Worm (Caenorhabditis elegans) whole organism, L2 larva: ENCODE results near the gene pho-8.

ENCODE experiments used
- C34F6.9 ChIP-seq: fragments of 150-350 bp; optimal IDR thresholded peaks from 2 replicates; lab custom pipeline; 2014; ENCODE audit warnings: missing biosample characterization, missing genetic modification characterization
- F13H6.1 ChIP-seq: sonication (generic microtip); optimal IDR thresholded peaks from 2 replicates; lab custom pipeline; 2016; ENCODE audit warnings: missing genetic modification characterization, missing compliant biosample characterization
- R02D3.7 ChIP-seq: fragments of 150-350 bp; optimal IDR thresholded peaks from 2 replicates; lab custom pipeline; 2014; ENCODE audit warnings: missing biosample characterization, missing genetic modification characterization
- Y55F3AM.14 ChIP-seq: fragments of 200-800 bp; sonication (Bioruptor generic); optimal IDR thresholded peaks from 2 replicates; lab custom pipeline; 2018; ENCODE audit warnings: mild to moderate bottlenecking, missing genetic modification characterization, missing compliant biosample characterization
- ZK546.5 ChIP-seq: sonication (generic microtip); optimal IDR thresholded peaks from 2 replicates; lab custom pipeline; 2017; ENCODE audit warnings: missing biosample characterization, missing genetic modification characterization
- alr-1 ChIP-seq: fragments of 150-350 bp; optimal IDR thresholded peaks from 2 replicates; lab custom pipeline; 2014; ENCODE audit warnings: missing biosample characterization, missing genetic modification characterization
- aly-2 ChIP-seq: fragments of 150-350 bp; optimal IDR thresholded peaks from 2 replicates; lab custom pipeline; 2014; ENCODE audit warnings: missing biosample characterization, missing genetic modification characterization
- ama-1 ChIP-seq: fragments of 150-350 bp; optimal IDR thresholded peaks from 2 replicates; lab custom pipeline; 2018; ENCODE audit warnings: inconsistent platforms
- blmp-1 ChIP-seq: sonication (generic microtip); optimal IDR thresholded peaks from 2 replicates; lab custom pipeline; 2017; ENCODE audit warnings: missing genetic modification characterization, mild to moderate bottlenecking, missing compliant biosample characterization, antibody characterized with exemption, moderate library complexity; ENCODE audit not compliant: insufficient read depth
- ceh-16 ChIP-seq: fragments of 150-350 bp; optimal IDR thresholded peaks from 2 replicates; lab custom pipeline; 2014; ENCODE audit warnings: missing biosample characterization, missing genetic modification characterization
- ceh-82 ChIP-seq: fragments of 150-350 bp; optimal IDR thresholded peaks from 2 replicates; lab custom pipeline; 2014; ENCODE audit warnings: missing biosample characterization, missing genetic modification characterization
- crh-2 ChIP-seq: sonication (generic microtip); optimal IDR thresholded peaks from 2 replicates; lab custom pipeline; 2017; ENCODE audit warnings: missing biosample characterization, missing genetic modification characterization
- dmd-4 ChIP-seq: sonication (generic microtip); optimal IDR thresholded peaks from 2 replicates; lab custom pipeline; 2017; ENCODE audit warnings: missing biosample characterization, missing genetic modification characterization
- egl-27 ChIP-seq: sonication (generic microtip); optimal IDR thresholded peaks from 3 replicates; lab custom pipeline; 2017; ENCODE audit warnings: missing biosample characterization, missing genetic modification reagents, missing genetic modification characterization
- elt-1 ChIP-seq: fragments of 150-350 bp; optimal IDR thresholded peaks from 2 replicates; lab custom pipeline; 2014; ENCODE audit warnings: missing biosample characterization, missing genetic modification characterization
- elt-3 ChIP-seq: sonication (generic microtip); optimal IDR thresholded peaks from 2 replicates; lab custom pipeline; 2017; ENCODE audit warnings: missing biosample characterization, missing genetic modification characterization
- fos-1 ChIP-seq: fragments of 150-350 bp; optimal IDR thresholded peaks from 2 replicates; lab custom pipeline; 2014; ENCODE audit warnings: missing biosample characterization, missing genetic modification characterization
- gmeb-1 ChIP-seq: fragments of 150-350 bp; optimal IDR thresholded peaks from 2 replicates; lab custom pipeline; 2014; ENCODE audit warnings: missing biosample characterization, missing genetic modification characterization
- lin-11 ChIP-seq: fragments of 150-350 bp; sonication (generic microtip); optimal IDR thresholded peaks from 2 replicates; lab custom pipeline; 2014; ENCODE audit warnings: missing biosample characterization, missing genetic modification characterization, inconsistent platforms, mixed read lengths
- lin-13 ChIP-seq: fragments of 150-350 bp; optimal IDR thresholded peaks from 2 replicates; lab custom pipeline; 2014; ENCODE audit warnings: missing biosample characterization, missing genetic modification reagents, missing genetic modification characterization
- lin-39 ChIP-seq: fragments of 150-350 bp; optimal IDR thresholded peaks from 2 replicates; lab custom pipeline; 2014; ENCODE audit warnings: missing biosample characterization, missing genetic modification reagents, missing genetic modification characterization
- lsy-2 ChIP-seq, 2 experiments: fragments of 150-350 bp in 1 of 2; sonication (generic microtip) in 1 of 2; optimal IDR thresholded peaks; 2 replicates each; lab custom pipeline; 2014 to 2017; ENCODE audit warnings: missing biosample characterization in 2 of 2, missing genetic modification characterization in 2 of 2
- mab-5 ChIP-seq: fragments of 150-350 bp; optimal IDR thresholded peaks from 2 replicates; lab custom pipeline; 2014; ENCODE audit warnings: missing biosample characterization, missing genetic modification characterization
- mbf-1 ChIP-seq: sonication (generic microtip); optimal IDR thresholded peaks from 2 replicates; lab custom pipeline; 2017; ENCODE audit warnings: missing biosample characterization, missing genetic modification characterization
- mdl-1 ChIP-seq, 2 experiments: fragments of 150-350 bp in 1 of 2; sonication (generic microtip) in 1 of 2; optimal IDR thresholded peaks; 2 replicates each; lab custom pipeline; 2017; ENCODE audit warnings: missing biosample characterization in 2 of 2, missing genetic modification characterization in 2 of 2
- nhr-10 ChIP-seq: sonication (generic microtip); optimal IDR thresholded peaks from 2 replicates; lab custom pipeline; 2017; ENCODE audit warnings: missing biosample characterization, missing genetic modification characterization
- nhr-11 ChIP-seq: fragments of 150-350 bp; optimal IDR thresholded peaks from 2 replicates; lab custom pipeline; 2014; ENCODE audit warnings: missing biosample characterization, missing genetic modification characterization
- nhr-12 ChIP-seq: fragments of 150-350 bp; optimal IDR thresholded peaks from 2 replicates; lab custom pipeline; 2014; ENCODE audit warnings: missing biosample characterization, missing genetic modification characterization
- nhr-129 ChIP-seq: fragments of 150-350 bp; optimal IDR thresholded peaks from 2 replicates; lab custom pipeline; 2014; ENCODE audit warnings: missing biosample characterization, missing genetic modification characterization
- nhr-21 ChIP-seq: fragments of 150-350 bp; optimal IDR thresholded peaks from 2 replicates; lab custom pipeline; 2014; ENCODE audit warnings: missing biosample characterization, missing genetic modification characterization
- nhr-23 ChIP-seq: fragments of 150-350 bp; optimal IDR thresholded peaks from 2 replicates; lab custom pipeline; 2014; ENCODE audit warnings: missing biosample characterization, missing genetic modification reagents, missing genetic modification characterization
- nhr-237 ChIP-seq: fragments of 150-350 bp; optimal IDR thresholded peaks from 2 replicates; lab custom pipeline; 2014; ENCODE audit warnings: missing biosample characterization, missing genetic modification characterization
- nhr-25 ChIP-seq: fragments of 150-350 bp; sonication (generic microtip); optimal IDR thresholded peaks from 3 replicates; lab custom pipeline; 2014; ENCODE audit warnings: missing biosample characterization, missing genetic modification characterization
- nhr-6 ChIP-seq: fragments of 150-350 bp; optimal IDR thresholded peaks from 2 replicates; lab custom pipeline; 2014; ENCODE audit warnings: missing biosample characterization, missing genetic modification characterization
- nhr-77 ChIP-seq: fragments of 150-350 bp; optimal IDR thresholded peaks from 2 replicates; lab custom pipeline; 2014; ENCODE audit warnings: missing biosample characterization, missing genetic modification characterization
- peb-1 ChIP-seq: fragments of 150-350 bp; optimal IDR thresholded peaks from 2 replicates; lab custom pipeline; 2014; ENCODE audit warnings: missing biosample characterization, missing genetic modification characterization
- sem-4 ChIP-seq: fragments of 150-350 bp; optimal IDR thresholded peaks from 2 replicates; lab custom pipeline; 2014; ENCODE audit warnings: missing biosample characterization, missing genetic modification reagents, missing genetic modification characterization
- skn-1 ChIP-seq: sonication (generic microtip); optimal IDR thresholded peaks from 2 replicates; lab custom pipeline; 2017; ENCODE audit warnings: missing biosample characterization, missing genetic modification characterization
- sma-3 ChIP-seq: sonication (generic microtip); optimal IDR thresholded peaks from 2 replicates; lab custom pipeline; 2016; ENCODE audit warnings: missing genetic modification reagents, missing genetic modification characterization, missing compliant biosample characterization
- sma-9 ChIP-seq, 2 experiments: fragments of 150-350 bp in 1 of 2; sonication (generic microtip) in 1 of 2; optimal IDR thresholded peaks; 2 replicates each; lab custom pipeline; 2014 to 2016; ENCODE audit warnings: missing genetic modification characterization in 2 of 2, mild to moderate bottlenecking in 1 of 2, missing biosample characterization in 1 of 2, missing compliant biosample characterization in 1 of 2, missing genetic modification reagents in 1 of 2, moderate library complexity in 1 of 2
- snpc-4 ChIP-seq: fragments of 150-350 bp; optimal IDR thresholded peaks from 2 replicates; lab custom pipeline; 2014; ENCODE audit warnings: missing biosample characterization, missing genetic modification characterization
- unc-39 ChIP-seq: fragments of 150-350 bp; optimal IDR thresholded peaks from 2 replicates; lab custom pipeline; 2014; ENCODE audit warnings: missing biosample characterization, missing genetic modification characterization
- unc-55 ChIP-seq: fragments of 150-350 bp; sonication (generic microtip); optimal IDR thresholded peaks from 3 replicates; lab custom pipeline; 2014; ENCODE audit warnings: missing biosample characterization, missing genetic modification reagents, missing genetic modification characterization
- unc-62 ChIP-seq: fragments of 150-350 bp; optimal IDR thresholded peaks from 2 replicates; lab custom pipeline; 2014; ENCODE audit warnings: missing biosample characterization, missing genetic modification reagents, missing genetic modification characterization
- zag-1 ChIP-seq: fragments of 150-350 bp; optimal IDR thresholded peaks from 2 replicates; lab custom pipeline; 2014; ENCODE audit warnings: missing biosample characterization, missing genetic modification characterization
- ztf-1 ChIP-seq: fragments of 200-800 bp; sonication (Bioruptor generic); conservative IDR thresholded peaks from 2 replicates; pipeline ENCODE4 v1.3.6; 2022; ENCODE audit warnings: missing genetic modification characterization, missing compliant biosample characterization
- ztf-11 ChIP-seq: sonication (generic microtip); optimal IDR thresholded peaks from 2 replicates; lab custom pipeline; 2017; ENCODE audit warnings: missing biosample characterization, missing genetic modification characterization
- ztf-4 ChIP-seq: fragments of 150-350 bp; optimal IDR thresholded peaks from 2 replicates; lab custom pipeline; 2014; ENCODE audit warnings: missing biosample characterization, missing genetic modification characterization

pho-8 gene

DNA sequence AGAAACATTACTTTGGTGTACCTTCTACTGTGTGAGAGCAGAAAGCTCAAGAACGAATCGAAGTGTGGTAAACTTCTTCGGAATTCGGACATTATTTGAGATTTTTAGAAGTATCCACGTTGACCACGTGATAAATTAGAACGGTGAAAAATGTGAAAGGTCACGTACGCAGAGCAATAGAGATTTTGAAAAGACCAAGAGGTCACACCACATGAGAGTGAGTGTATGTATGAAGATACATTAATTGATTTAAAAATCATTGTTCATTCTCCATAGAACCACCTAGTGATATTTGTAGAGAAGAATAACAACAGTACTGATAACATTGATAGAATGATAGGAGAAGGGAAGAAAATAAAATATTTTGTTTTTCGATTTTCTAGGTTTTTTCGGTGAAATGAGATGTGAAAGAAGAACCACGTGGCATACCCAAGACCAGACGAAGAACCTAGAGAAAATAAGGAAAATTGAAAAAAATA is 10.9 kb upstream of the pho-8 start, which contains the start of gene pyc-1 (continued):
- no peak for TF ChIP-seq nhr-237 (tag; lab: Kevin White, UChicago)
- peak in 1 of 2 experiments; percentile 62 for TF ChIP-seq lsy-2 (tag; optimal IDR thresholded peaks at IDR 0.05; lab: Kevin White, UChicago)
- TF ChIP-seq lin-11 (tag; lab: Kevin White, UChicago), result no peak
- TF ChIP-seq ceh-16 (tag; lab: Kevin White, UChicago), result no peak
- TF ChIP-seq blmp-1 (tag; lab: Kevin White, UChicago), result no peak

DNA sequence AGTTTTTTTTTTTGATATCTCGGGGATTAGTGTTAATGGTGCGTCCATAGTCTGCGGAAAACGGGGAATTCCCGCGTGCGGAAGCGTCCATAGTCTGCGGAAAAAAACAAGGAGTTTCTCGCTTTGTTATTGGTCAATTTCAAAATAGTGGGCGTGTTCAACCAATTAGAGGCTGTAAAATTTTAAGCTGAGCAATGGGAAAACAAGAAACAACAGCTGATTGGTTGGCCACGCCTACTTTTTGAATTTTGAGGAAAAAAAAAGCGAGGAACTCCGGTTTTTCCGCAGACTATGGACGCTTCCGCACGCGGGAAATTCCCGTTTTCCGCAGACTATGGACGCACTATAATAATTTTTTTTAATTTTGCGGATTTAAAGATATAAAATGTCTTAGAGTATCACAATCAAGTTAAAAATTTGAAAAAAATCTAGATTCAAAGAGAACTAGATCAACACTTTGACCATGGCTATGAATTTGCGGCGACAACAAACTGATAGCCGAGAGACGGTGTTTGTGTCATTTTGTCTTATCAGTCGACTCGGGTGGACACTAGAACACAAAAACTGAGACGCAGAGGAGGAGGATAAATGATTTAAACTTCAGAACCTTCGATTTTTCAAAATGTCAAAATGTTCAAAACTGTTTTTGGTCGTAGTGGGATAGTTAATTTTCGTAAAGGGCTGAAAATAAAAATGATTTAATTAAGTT is 10.1 kb upstream of the pho-8 start:
- peak; percentile 54 for TF ChIP-seq fos-1 (tag; lab: Kevin White, UChicago)
- TF ChIP-seq ama-1 (lab: Kevin White, UChicago), result peak; percentile 6

DNA sequence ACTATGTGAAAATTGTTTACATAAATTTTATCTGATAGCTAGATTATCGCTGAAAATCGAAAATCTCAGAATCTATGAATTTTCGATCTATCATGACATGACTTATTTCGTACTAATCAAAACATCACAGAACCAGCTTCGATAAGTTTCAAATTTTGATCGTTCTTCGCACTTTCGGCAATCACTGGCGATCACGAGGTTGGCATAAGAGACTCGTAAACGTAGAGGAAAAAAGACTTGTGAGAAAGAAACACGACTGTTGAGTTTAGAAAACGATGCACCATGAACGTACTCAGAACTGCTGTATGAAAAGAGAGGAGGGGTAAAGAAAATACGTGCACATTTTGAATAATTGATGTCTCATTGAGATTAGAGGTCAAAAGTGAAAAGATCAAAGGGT is 9.4 kb upstream of the pho-8 start:
- no peak for TF ChIP-seq ceh-82 (tag; lab: Kevin White, UChicago)
- peak; percentile 78 for TF ChIP-seq ztf-4
- TF ChIP-seq mbf-1, result no peak
- no peak for TF ChIP-seq elt-1 (tag; lab: Kevin White, UChicago)
- peak; percentile 39 for TF ChIP-seq unc-62 (GFP tag; lab: Kevin White, UChicago)
- no peak for TF ChIP-seq nhr-237 (tag; lab: Kevin White, UChicago)
- peak; percentile 84 for TF ChIP-seq sma-3 (GFP tag; lab: Kevin White, UChicago)
- TF ChIP-seq fos-1 (tag; lab: Kevin White, UChicago), result peak; percentile 84
- TF ChIP-seq aly-2 (tag; lab: Kevin White, UChicago), result no peak
- no peak for TF ChIP-seq lin-11 (tag; lab: Kevin White, UChicago)
- TF ChIP-seq Y55F3AM.14, result no peak
- peak; percentile 45 for TF ChIP-seq ama-1 (lab: Kevin White, UChicago)
- TF ChIP-seq mab-5 (tag; lab: Kevin White, UChicago), result peak; percentile 37
- no peak for TF ChIP-seq nhr-11
- TF ChIP-seq nhr-21 (tag; lab: Kevin White, UChicago), result peak; percentile 90
- TF ChIP-seq mdl-1 (tag; optimal IDR thresholded peaks at IDR 0.05; lab: Kevin White, UChicago), result peak; percentile 31 to 41
- peak; percentile 91 for TF ChIP-seq nhr-25 (tag; lab: Kevin White, UChicago)
- no peak for TF ChIP-seq ceh-16 (tag; lab: Kevin White, UChicago)
- TF ChIP-seq nhr-6 (tag; lab: Kevin White, UChicago), result peak; percentile 86
- TF ChIP-seq F13H6.1, result peak; percentile 93
- TF ChIP-seq zag-1, result no peak
- TF ChIP-seq unc-39 (tag; lab: Kevin White, UChicago), result no peak
- TF ChIP-seq alr-1, result no peak
- TF ChIP-seq blmp-1 (tag; lab: Kevin White, UChicago), result peak; percentile 83
- no peak for TF ChIP-seq nhr-77
- TF ChIP-seq ztf-11, result no peak
- no peak for TF ChIP-seq R02D3.7 (tag; lab: Kevin White, UChicago)
- no peak for TF ChIP-seq ztf-1 (GFP tag; lab: Robert Waterston, UW)
- TF ChIP-seq gmeb-1 (tag; lab: Kevin White, UChicago), result peak; percentile 81
- TF ChIP-seq egl-27, result peak; percentile 27
- no peak for TF ChIP-seq snpc-4 (tag; lab: Kevin White, UChicago)
- peak; percentile 77 for TF ChIP-seq C34F6.9 (tag; lab: Kevin White, UChicago)
- TF ChIP-seq nhr-23 (tag; lab: Kevin White, UChicago), result no peak
- TF ChIP-seq sma-9 (GFP tag; optimal IDR thresholded peaks at IDR 0.05; lab: Kevin White, UChicago), result peak; percentile 96
- TF ChIP-seq sma-9 (tag; optimal IDR thresholded peaks at IDR 0.05; lab: Kevin White, UChicago), result no peak
- peak; percentile 55 for TF ChIP-seq sem-4 (tag; lab: Kevin White, UChicago)
- no peak for TF ChIP-seq peb-1 (tag; lab: Kevin White, UChicago)
- peak in 1 of 2 experiments; percentile 79 for TF ChIP-seq lsy-2 (tag; optimal IDR thresholded peaks at IDR 0.05; lab: Kevin White, UChicago)
- TF ChIP-seq ZK546.5 (tag; lab: Kevin White, UChicago), result no peak
- no peak for TF ChIP-seq nhr-12 (tag; lab: Kevin White, UChicago)
- peak; percentile 30 for TF ChIP-seq nhr-10 (tag; lab: Kevin White, UChicago)
- peak; percentile 61 for TF ChIP-seq lin-13
- no peak for TF ChIP-seq unc-55
- TF ChIP-seq nhr-129, result peak; percentile 98
- no peak for TF ChIP-seq skn-1 (tag; lab: Kevin White, UChicago)
- no peak for TF ChIP-seq elt-3 (tag; lab: Kevin White, UChicago)
- peak; percentile 96 for TF ChIP-seq crh-2 (tag; lab: Kevin White, UChicago)
- TF ChIP-seq dmd-4 (tag; lab: Kevin White, UChicago), result no peak
- peak; percentile 34 for TF ChIP-seq lin-39 (tag; lab: Kevin White, UChicago)
